Worm (Caenorhabditis elegans) whole organism, young adult: ENCODE data around the gene msp-63.

Source experiments
- B0035.1 ChIP-seq: sonication (generic microtip); optimal IDR thresholded peaks from 2 replicates; lab custom pipeline; 2016; ENCODE audit warnings: missing genetic modification characterization, mild to moderate bottlenecking, missing compliant biosample characterization, missing genotype, missing genetic modification reagents
- F10E7.11 ChIP-seq: sonication (generic microtip); optimal IDR thresholded peaks from 2 replicates; lab custom pipeline; 2017; ENCODE audit warnings: mild to moderate bottlenecking, missing genetic modification characterization, moderate library complexity, missing compliant biosample characterization
- F23B12.7 ChIP-seq: sonication (generic microtip); optimal IDR thresholded peaks from 2 replicates; lab custom pipeline; 2017; ENCODE audit warnings: missing genetic modification characterization, mild to moderate bottlenecking, missing compliant biosample characterization, antibody characterized with exemption, moderate library complexity; ENCODE audit not compliant: insufficient read depth
- F37B4.10 ChIP-seq: fragments of 200-800 bp; sonication (Bioruptor generic); IDR thresholded peaks from 2 replicates; pipeline ENCODE4 v1.3.6; 2022; ENCODE audit warnings: missing genetic modification characterization, missing compliant biosample characterization
- F39B2.1 ChIP-seq: fragments of 200-800 bp; sonication (Bioruptor generic); IDR thresholded peaks from 2 replicates; pipeline ENCODE4 v1.3.6; 2022; ENCODE audit warnings: missing genetic modification reagents, missing genetic modification characterization, missing compliant biosample characterization
- F49E8.2 ChIP-seq: sonication (generic microtip); optimal IDR thresholded peaks from 3 replicates; lab custom pipeline; 2017; ENCODE audit warnings: missing genetic modification characterization, mild to moderate bottlenecking, missing compliant biosample characterization, antibody characterized with exemption, moderate library complexity; ENCODE audit not compliant: insufficient read depth
- F57C9.4 ChIP-seq: sonication (generic microtip); optimal IDR thresholded peaks from 2 replicates; lab custom pipeline; 2017; ENCODE audit warnings: mild to moderate bottlenecking, missing genetic modification characterization, missing compliant biosample characterization
- Y67H2A.10 ChIP-seq: fragments of 200-800 bp; sonication (Bioruptor generic); conservative IDR thresholded peaks from 2 replicates; pipeline ENCODE4 v1.3.6; 2022; ENCODE audit warnings: missing genetic modification reagents, missing genetic modification characterization, missing compliant biosample characterization
- aptf-3 ChIP-seq: fragments of 200-800 bp; sonication (Bioruptor generic); IDR thresholded peaks from 2 replicates; pipeline ENCODE4 v1.3.6; 2022; ENCODE audit warnings: missing genetic modification characterization, missing compliant biosample characterization
- athp-1 ChIP-seq: sonication (generic microtip); optimal IDR thresholded peaks from 2 replicates; lab custom pipeline; 2017; ENCODE audit warnings: mild to moderate bottlenecking, missing genetic modification characterization, missing compliant biosample characterization
- attf-3 ChIP-seq: fragments of 200-800 bp; sonication (Bioruptor generic); conservative IDR thresholded peaks from 2 replicates; pipeline ENCODE4 v1.3.6; 2022; ENCODE audit warnings: missing genetic modification reagents, missing genetic modification characterization, missing compliant biosample characterization
- attf-5 ChIP-seq: fragments of 200-800 bp; sonication (Bioruptor generic); optimal IDR thresholded peaks from 2 replicates; lab custom pipeline; 2018; ENCODE audit warnings: mild to moderate bottlenecking, missing genetic modification characterization, missing compliant biosample characterization
- attf-6 ChIP-seq: fragments of 200-800 bp; sonication (Bioruptor generic); IDR thresholded peaks from 2 replicates; pipeline ENCODE4 v1.3.6; 2022; ENCODE audit warnings: missing genetic modification reagents, missing genetic modification characterization, missing compliant biosample characterization
- bed-2 ChIP-seq: fragments of 200-800 bp; sonication (Bioruptor generic); IDR thresholded peaks from 2 replicates; pipeline ENCODE4 v1.3.6; 2022; ENCODE audit warnings: missing genetic modification reagents, missing genetic modification characterization, missing compliant biosample characterization
- ceh-100 ChIP-seq: fragments of 200-800 bp; sonication (Bioruptor generic); IDR thresholded peaks from 2 replicates; pipeline ENCODE4 v1.3.6; 2022; ENCODE audit warnings: missing genetic modification reagents, missing genetic modification characterization, missing compliant biosample characterization
- dpff-1 ChIP-seq: sonication (generic microtip); optimal IDR thresholded peaks from 2 replicates; lab custom pipeline; 2017; ENCODE audit warnings: mild to moderate bottlenecking, missing genetic modification characterization, missing compliant biosample characterization
- dpl-1 ChIP-seq: fragments of 150-350 bp; optimal IDR thresholded peaks from 2 replicates; lab custom pipeline; 2014; ENCODE audit warnings: missing biosample characterization, missing genetic modification reagents, missing genetic modification characterization
- egrh-3 ChIP-seq: fragments of 200-800 bp; sonication (Bioruptor generic); IDR thresholded peaks from 2 replicates; pipeline ENCODE4 v1.3.6; 2022; ENCODE audit warnings: missing genetic modification reagents, missing genetic modification characterization, missing compliant biosample characterization
- fkh-3 ChIP-seq: sonication (generic microtip); optimal IDR thresholded peaks from 2 replicates; lab custom pipeline; 2016; ENCODE audit warnings: mild to moderate bottlenecking, missing genetic modification characterization, missing compliant biosample characterization
- gei-17 ChIP-seq: fragments of 200-800 bp; sonication (Bioruptor generic); optimal IDR thresholded peaks from 2 replicates; lab custom pipeline; 2018; ENCODE audit warnings: mild to moderate bottlenecking, missing genetic modification characterization, missing compliant biosample characterization
- him-1 ChIP-seq: sonication (generic microtip); optimal IDR thresholded peaks from 2 replicates; lab custom pipeline; 2016; ENCODE audit warnings: missing genotype, missing genetic modification reagents, missing genetic modification characterization, missing compliant biosample characterization
- hmg-1.2 ChIP-seq: fragments of 200-800 bp; sonication (Bioruptor generic); IDR thresholded peaks from 2 replicates; pipeline ENCODE4 v1.3.6; 2022; ENCODE audit warnings: missing genetic modification reagents, missing genetic modification characterization, missing compliant biosample characterization
- hrde-1 ChIP-seq: sonication (generic microtip); optimal IDR thresholded peaks from 2 replicates; lab custom pipeline; 2016; ENCODE audit warnings: missing genetic modification characterization, mild to moderate bottlenecking, missing compliant biosample characterization, moderate library complexity, missing genotype, missing genetic modification reagents, borderline replicate concordance
- let-526 ChIP-seq: fragments of 200-800 bp; sonication (Bioruptor generic); IDR thresholded peaks from 2 replicates; pipeline ENCODE4 v1.3.6; 2022; ENCODE audit warnings: missing genetic modification reagents, missing genetic modification characterization, missing compliant biosample characterization
- lin-35 ChIP-seq, 3 experiments: fragments of 150-350 bp in 2 of 3; sonication (generic microtip) in 1 of 3; optimal IDR thresholded peaks; 2 replicates each; lab custom pipeline; 2014 to 2018; ENCODE audit warnings: missing biosample characterization in 3 of 3, missing genetic modification characterization in 3 of 3, missing genetic modification reagents in 3 of 3
- lir-1 ChIP-seq: fragments of 200-800 bp; sonication (Bioruptor generic); conservative IDR thresholded peaks from 2 replicates; pipeline ENCODE4 v1.3.6; 2022; ENCODE audit warnings: missing genetic modification reagents, missing genetic modification characterization, missing compliant biosample characterization
- madf-3 ChIP-seq: fragments of 200-800 bp; sonication (Bioruptor generic); IDR thresholded peaks from 2 replicates; pipeline ENCODE4 v1.3.6; 2022; ENCODE audit warnings: missing genetic modification reagents, missing genetic modification characterization, missing compliant biosample characterization
- nhr-179 ChIP-seq: sonication (generic microtip); optimal IDR thresholded peaks from 2 replicates; lab custom pipeline; 2016; ENCODE audit warnings: mild to moderate bottlenecking, missing genetic modification characterization, missing compliant biosample characterization
- nhr-90 ChIP-seq: sonication (generic microtip); optimal IDR thresholded peaks from 2 replicates; lab custom pipeline; 2016; ENCODE audit warnings: missing genotype, mild to moderate bottlenecking, missing genetic modification characterization, missing compliant biosample characterization
- rcor-1 ChIP-seq: fragments of 200-800 bp; sonication (Bioruptor generic); IDR thresholded peaks from 2 replicates; pipeline ENCODE4 v1.3.6; 2022; ENCODE audit warnings: missing genetic modification reagents, missing genetic modification characterization, missing compliant biosample characterization
- repo-1 ChIP-seq: sonication (generic microtip); optimal IDR thresholded peaks from 2 replicates; lab custom pipeline; 2017; ENCODE audit warnings: mild to moderate bottlenecking, missing genetic modification characterization, missing compliant biosample characterization
- sdz-38 ChIP-seq: sonication (generic microtip); optimal IDR thresholded peaks from 2 replicates; lab custom pipeline; 2016; ENCODE audit warnings: missing genotype, missing genetic modification characterization, missing compliant biosample characterization
- snpc-1.1 ChIP-seq: sonication (generic microtip); optimal IDR thresholded peaks from 2 replicates; lab custom pipeline; 2017; ENCODE audit warnings: missing genetic modification characterization, mild to moderate bottlenecking, missing compliant biosample characterization, antibody characterized with exemption, moderate library complexity, missing genotype, missing genetic modification reagents; ENCODE audit not compliant: insufficient read depth
- snpc-1.3 ChIP-seq: sonication (generic microtip); optimal IDR thresholded peaks from 2 replicates; lab custom pipeline; 2017; ENCODE audit warnings: missing genetic modification characterization, mild to moderate bottlenecking, missing compliant biosample characterization, antibody characterized with exemption, moderate library complexity, missing genotype, missing genetic modification reagents; ENCODE audit not compliant: insufficient read depth
- sptf-2 ChIP-seq: fragments of 200-800 bp; sonication (Bioruptor generic); optimal IDR thresholded peaks from 2 replicates; lab custom pipeline; 2018; ENCODE audit warnings: mild to moderate bottlenecking, missing genetic modification characterization, missing compliant biosample characterization
- tbp1 ChIP-seq: fragments of 200-800 bp; sonication (Bioruptor generic); optimal IDR thresholded peaks from 2 replicates; lab custom pipeline; 2018; ENCODE audit warnings: mild to moderate bottlenecking, missing genetic modification characterization, missing compliant biosample characterization
- ztf-26 ChIP-seq: sonication (generic microtip); optimal IDR thresholded peaks from 2 replicates; lab custom pipeline; 2017; ENCODE audit warnings: missing genetic modification characterization, missing compliant biosample characterization
- ztf-28 ChIP-seq: fragments of 200-800 bp; sonication (Bioruptor generic); IDR thresholded peaks from 2 replicates; pipeline ENCODE4 v1.3.6; 2022; ENCODE audit warnings: missing genetic modification reagents, missing genetic modification characterization, missing compliant biosample characterization

Gene msp-63

DNA sequence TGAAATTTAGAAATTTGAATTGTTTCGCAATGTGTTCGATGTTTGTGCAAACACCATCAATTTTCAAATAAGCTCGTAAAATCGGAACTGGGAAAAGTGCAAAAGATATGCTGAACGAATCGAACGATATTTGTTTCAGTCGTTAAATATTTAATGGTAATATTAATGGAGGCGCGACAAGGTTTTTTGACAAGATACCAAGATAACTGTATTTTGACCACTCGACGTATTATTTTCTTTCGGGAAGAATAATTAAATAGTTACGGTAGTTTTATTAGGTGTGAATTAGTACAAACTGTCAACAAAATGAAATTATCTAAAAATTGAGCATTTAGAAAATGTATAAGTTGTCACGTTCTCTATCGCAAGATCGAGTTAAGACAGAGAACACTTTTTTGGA lies 7.0 kb upstream of the msp-63 start (continued):
- no peak for TF ChIP-seq attf-6 (GFP tag; lab: Robert Waterston, UW)

DNA sequence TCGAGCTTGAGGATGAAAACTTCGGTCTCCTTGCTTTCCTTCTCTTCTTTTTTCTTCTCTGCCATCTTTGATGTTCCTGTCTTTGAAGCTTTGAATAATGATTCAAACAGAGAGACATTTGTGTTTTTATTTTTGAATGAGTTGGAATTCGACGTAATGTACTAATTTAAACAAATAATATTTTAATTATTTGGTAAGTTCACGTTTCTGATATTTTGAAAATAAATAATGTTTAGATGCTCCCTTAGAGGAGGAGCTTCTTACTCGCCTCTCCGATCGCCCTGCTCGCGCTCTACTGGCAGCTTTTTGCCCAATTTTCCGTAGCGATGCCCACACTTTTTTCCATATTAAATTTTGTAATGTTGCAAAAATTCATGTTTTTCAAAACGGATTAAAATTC lies 3.8 kb upstream of the msp-63 start, which contains the start of the genes K05F1.9 and K05F1.1:
Gene K05F1.9 (minus strand): TSS at position 101 of the 400 bp plus-strand sequence.
Gene K05F1.1 (plus strand): TSS at position 308 of the 400 bp plus-strand sequence.
- TF ChIP-seq B0035.1 (tag; lab: Kevin White, UChicago) (no peak), nhr-90 (tag; lab: Kevin White, UChicago) (no peak), snpc-1.1 (no peak), fkh-3 (tag; lab: Kevin White, UChicago) (no peak), madf-3 (GFP tag; lab: Robert Waterston, UW) (no peak), ceh-100 (no peak), gei-17 (GFP tag; lab: Kevin White, UChicago) (no peak), hrde-1 (tag; lab: Kevin White, UChicago) (no peak), hmg-1.2 (GFP tag; lab: Robert Waterston, UW) (no peak), bed-2 (no peak), Y67H2A.10 (GFP tag; lab: Robert Waterston, UW) (no peak), ztf-26 (tag; lab: Kevin White, UChicago) (no peak), sptf-2 (GFP tag; lab: Kevin White, UChicago) (no peak), him-1 (tag; lab: Kevin White, UChicago) (no peak), let-526 (GFP tag; lab: Robert Waterston, UW) (no peak), attf-5 (no peak)

DNA sequence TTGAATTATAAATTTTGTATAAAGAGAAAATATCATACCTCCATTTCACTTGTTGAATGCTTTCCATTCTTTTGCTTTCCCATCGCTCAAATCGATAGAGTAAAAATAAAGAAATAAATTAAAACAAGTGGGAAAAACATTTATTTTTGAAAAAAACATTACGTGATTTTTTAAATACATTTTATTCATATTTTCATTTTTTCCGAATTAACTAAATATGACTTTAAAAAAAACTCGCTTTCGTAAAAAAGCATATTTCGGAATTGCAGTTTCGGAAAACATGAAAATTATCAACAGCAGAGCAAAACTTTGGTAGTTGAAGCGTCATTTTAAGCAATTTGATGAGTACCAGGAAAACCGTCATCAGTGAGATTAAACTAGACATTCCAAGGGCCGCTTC lies 2.3 kb upstream of the msp-63 start, which contains the start of gene K05F1.8:
Gene K05F1.8 (minus strand): TSS at position 101 of the 400 bp plus-strand sequence.
- no peak for TF ChIP-seq lin-35 (GFP tag; optimal IDR thresholded peaks at IDR 0.05; lab: Kevin White, UChicago)
- no peak for TF ChIP-seq aptf-3

DNA sequence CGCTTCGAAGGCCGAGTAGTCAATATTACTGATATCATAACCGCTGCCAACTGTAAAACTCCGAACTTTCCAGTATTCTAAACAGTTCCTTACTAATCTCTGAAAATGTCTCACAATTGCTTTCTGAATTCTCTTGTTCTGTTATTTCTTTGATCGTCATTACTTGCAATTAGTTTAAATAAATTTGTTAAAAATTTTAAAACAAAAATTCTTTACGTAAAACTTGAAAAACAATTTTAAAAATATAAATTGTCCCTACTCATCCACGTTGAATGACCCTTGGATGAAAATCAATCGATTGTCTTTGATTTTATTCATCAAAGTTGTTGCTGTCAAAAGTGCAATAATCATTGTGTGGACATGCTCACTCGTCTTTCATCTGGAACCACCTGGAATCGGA lies 3.1 kb downstream of the msp-63 start, which contains the start of gene acdh-8:
Gene acdh-8 (plus strand): TSS at position 301 of the 400 bp plus-strand sequence.
- TF ChIP-seq nhr-179 (tag; lab: Kevin White, UChicago) (no peak), dpff-1 (tag; lab: Kevin White, UChicago) (no peak), F39B2.1 (GFP tag; lab: Robert Waterston, UW) (no peak), Y67H2A.10 (GFP tag; lab: Robert Waterston, UW) (no peak), sdz-38 (tag; lab: Kevin White, UChicago) (no peak), snpc-1.3 (no peak), B0035.1 (tag; lab: Kevin White, UChicago) (no peak), him-1 (tag; lab: Kevin White, UChicago) (no peak), egrh-3 (no peak), lir-1 (no peak), F49E8.2 (no peak), ztf-28 (no peak), F37B4.10 (GFP tag; lab: Robert Waterston, UW) (no peak), dpl-1 (GFP tag; lab: Kevin White, UChicago) (no peak)
- TF ChIP-seq, all 124 proteins: peak for 0

DNA sequence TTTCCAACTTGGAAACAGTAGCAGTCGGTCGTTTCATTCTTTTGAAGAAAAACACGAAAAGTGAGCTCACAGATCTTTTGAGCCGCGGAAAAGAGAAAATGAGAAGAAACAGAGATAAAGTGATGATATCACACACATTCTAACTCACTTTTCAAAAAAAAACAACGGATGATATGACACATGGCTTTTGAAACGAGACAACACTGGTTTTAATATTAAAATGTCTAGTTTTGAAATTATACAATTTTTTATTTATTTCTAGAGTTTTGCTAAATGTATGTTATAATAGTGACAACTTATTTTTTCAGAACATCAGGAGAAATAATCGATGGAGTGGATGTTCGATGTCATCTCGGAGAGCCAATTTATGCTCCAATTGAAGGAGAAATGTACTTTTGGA lies 4.8 kb downstream of the msp-63 start, which contains the start of gene K05F1.14:
Gene K05F1.14 (minus strand): TSS at position 101 of the 400 bp plus-strand sequence.
- TF ChIP-seq attf-3 (GFP tag; lab: Robert Waterston, UW) (no peak), F10E7.11 (no peak), F57C9.4 (tag; lab: Kevin White, UChicago) (no peak), athp-1 (tag; lab: Kevin White, UChicago) (no peak), rcor-1 (GFP tag; lab: Robert Waterston, UW) (no peak), F23B12.7 (tag; lab: Kevin White, UChicago) (no peak), repo-1 (tag; lab: Kevin White, UChicago) (no peak), tbp1 (no peak)
